Worm (Caenorhabditis elegans) whole organism, L4 larva: ENCODE data around the gene T24A6.7.
A peak's percentile ranks its signal among the peaks of the same experiment; 100 is the strongest.

ENCODE experiments used
- F10B5.3 ChIP-seq: sonication (generic microtip); optimal IDR thresholded peaks from 2 replicates; lab custom pipeline; 2016; ENCODE audit warnings: mild to moderate bottlenecking, missing genetic modification characterization, missing compliant biosample characterization
- R02D3.7 ChIP-seq: fragments of 150-350 bp; sonication (generic microtip); optimal IDR thresholded peaks from 3 replicates; lab custom pipeline; 2014; ENCODE audit warnings: missing biosample characterization, missing genetic modification characterization
- Y75B8A.6 ChIP-seq: fragments of 200-800 bp; sonication (Bioruptor generic); IDR thresholded peaks from 2 replicates; pipeline ENCODE4 v1.3.6; 2022; ENCODE audit warnings: missing genetic modification reagents, missing genetic modification characterization, missing compliant biosample characterization
- ZK546.5 ChIP-seq, 2 experiments: sonication (generic microtip); optimal IDR thresholded peaks; 2 replicates each; lab custom pipeline; 2017; ENCODE audit warnings: missing biosample characterization in 2 of 2, missing genetic modification characterization in 2 of 2
- aha-1 ChIP-seq: fragments of 150-350 bp; peaks from one replicate; lab custom pipeline; 2014; ENCODE audit warnings: missing biosample characterization, missing genetic modification characterization
- ama-1 ChIP-seq: fragments of 150-350 bp; optimal IDR thresholded peaks from 2 replicates; lab custom pipeline; 2014; ENCODE audit warnings: inconsistent platforms, mixed read lengths
- cey-2 ChIP-seq: sonication (generic microtip); optimal IDR thresholded peaks from 3 replicates; lab custom pipeline; 2017; ENCODE audit warnings: missing genetic modification characterization, mild to moderate bottlenecking, missing compliant biosample characterization, antibody characterized with exemption, borderline replicate concordance; ENCODE audit not compliant: insufficient read depth
- daf-8 ChIP-seq: fragments of 200-800 bp; sonication (Bioruptor generic); IDR thresholded peaks from 2 replicates; pipeline ENCODE4 v1.3.6; 2022; ENCODE audit warnings: missing genetic modification characterization, missing compliant biosample characterization
- duxl-1 ChIP-seq: sonication (generic microtip); optimal IDR thresholded peaks from 2 replicates; lab custom pipeline; 2016; ENCODE audit warnings: mild to moderate bottlenecking, missing genetic modification characterization, moderate library complexity, missing compliant biosample characterization; ENCODE audit not compliant: poor library complexity
- egl-27 ChIP-seq: sonication (generic microtip); optimal IDR thresholded peaks from 3 replicates; lab custom pipeline; 2017; ENCODE audit warnings: missing biosample characterization, missing genetic modification reagents, missing genetic modification characterization
- gei-8 ChIP-seq: fragments of 200-800 bp; sonication (Bioruptor generic); optimal IDR thresholded peaks from 2 replicates; lab custom pipeline; 2018; ENCODE audit warnings: mild to moderate bottlenecking, missing genetic modification characterization, missing compliant biosample characterization
- hif-1 ChIP-seq, 2 experiments: sonication (generic microtip); optimal IDR thresholded peaks; 2 replicates each; lab custom pipeline; 2016 to 2017; ENCODE audit warnings: missing compliant biosample characterization in 2 of 2, missing genetic modification characterization in 2 of 2, missing genetic modification reagents in 2 of 2, missing genotype in 2 of 2, mild to moderate bottlenecking in 1 of 2
- hlh-30 ChIP-seq: sonication (generic microtip); optimal IDR thresholded peaks from 2 replicates; lab custom pipeline; 2017; ENCODE audit warnings: antibody characterized with exemption, mild to moderate bottlenecking, missing genetic modification characterization, missing compliant biosample characterization; ENCODE audit not compliant: insufficient read depth
- lin-1 ChIP-seq: fragments of 200-800 bp; sonication (Bioruptor generic); IDR thresholded peaks from 2 replicates; pipeline ENCODE4 v1.3.6; 2022; ENCODE audit warnings: missing genetic modification reagents, missing genetic modification characterization, missing compliant biosample characterization
- lin-13 ChIP-seq: fragments of 150-350 bp; optimal IDR thresholded peaks from 2 replicates; lab custom pipeline; 2014; ENCODE audit warnings: missing biosample characterization, missing genetic modification reagents, missing genetic modification characterization
- lin-39 ChIP-seq: fragments of 150-350 bp; optimal IDR thresholded peaks from 2 replicates; lab custom pipeline; 2014; ENCODE audit warnings: missing biosample characterization, missing genetic modification reagents, missing genetic modification characterization
- madf-9 ChIP-seq: fragments of 200-800 bp; sonication (Bioruptor generic); conservative IDR thresholded peaks from 2 replicates; pipeline ENCODE4 v1.3.6; 2022; ENCODE audit warnings: missing genetic modification reagents, missing genetic modification characterization, missing compliant biosample characterization
- mep-1 ChIP-seq: fragments of 150-350 bp; sonication (generic microtip); optimal IDR thresholded peaks from 3 replicates; lab custom pipeline; 2014; ENCODE audit warnings: missing biosample characterization, missing genetic modification characterization
- nhr-10 ChIP-seq: fragments of 150-350 bp; optimal IDR thresholded peaks from 2 replicates; lab custom pipeline; 2014; ENCODE audit warnings: missing biosample characterization, missing genetic modification characterization
- nhr-102 ChIP-seq: sonication (generic microtip); optimal IDR thresholded peaks from 2 replicates; lab custom pipeline; 2016; ENCODE audit warnings: mild to moderate bottlenecking, missing genetic modification characterization, moderate library complexity, missing compliant biosample characterization
- nhr-11 ChIP-seq: fragments of 150-350 bp; optimal IDR thresholded peaks from 2 replicates; lab custom pipeline; 2014; ENCODE audit warnings: missing biosample characterization, missing genetic modification characterization
- nhr-237 ChIP-seq: sonication (generic microtip); optimal IDR thresholded peaks from 2 replicates; lab custom pipeline; 2017; ENCODE audit warnings: missing biosample characterization, missing genetic modification characterization
- nhr-48 ChIP-seq: sonication (generic microtip); optimal IDR thresholded peaks from 2 replicates; lab custom pipeline; 2016; ENCODE audit warnings: mild to moderate bottlenecking, missing genetic modification characterization, missing compliant biosample characterization
- nhr-6 ChIP-seq: fragments of 150-350 bp; optimal IDR thresholded peaks from 2 replicates; lab custom pipeline; 2014; ENCODE audit warnings: missing biosample characterization, missing genetic modification characterization
- nhr-76 ChIP-seq: fragments of 150-350 bp; optimal IDR thresholded peaks from 2 replicates; lab custom pipeline; 2014; ENCODE audit warnings: missing biosample characterization, missing genetic modification characterization
- pha-4 ChIP-seq, 2 experiments: fragments of 150-350 bp in 1 of 2; fragments of 200-800 bp in 1 of 2; sonication (Bioruptor generic) in 1 of 2; IDR thresholded peaks in 1 of 2; optimal IDR thresholded peaks in 1 of 2; 2 replicates each; pipeline versions ENCODE4 v1.3.6 to Lab custom; 2014 to 2022; ENCODE audit warnings: missing genetic modification characterization in 2 of 2, missing genetic modification reagents in 2 of 2, missing biosample characterization in 1 of 2, missing compliant biosample characterization in 1 of 2
- rbr-2 ChIP-seq: sonication (generic microtip); optimal IDR thresholded peaks from 2 replicates; lab custom pipeline; 2016; ENCODE audit warnings: missing genotype, missing genetic modification characterization, missing compliant biosample characterization
- saeg-2 ChIP-seq: fragments of 200-800 bp; sonication (Bioruptor generic); IDR thresholded peaks from 2 replicates; pipeline ENCODE4 v1.3.6; 2022; ENCODE audit warnings: missing genetic modification reagents, missing genetic modification characterization, missing compliant biosample characterization
- snpc-1.2 ChIP-seq: fragments of 200-800 bp; sonication (Bioruptor generic); IDR thresholded peaks from 2 replicates; pipeline ENCODE4 v1.3.6; 2022; ENCODE audit warnings: missing genetic modification reagents, missing genetic modification characterization, missing compliant biosample characterization
- snpc-4 ChIP-seq: fragments of 150-350 bp; optimal IDR thresholded peaks from 2 replicates; lab custom pipeline; 2014; ENCODE audit warnings: missing biosample characterization, missing genetic modification characterization
- tra-1 ChIP-seq: fragments of 200-800 bp; sonication (Bioruptor generic); IDR thresholded peaks from 2 replicates; pipeline ENCODE4 v1.3.6; 2022; ENCODE audit warnings: missing genetic modification reagents, missing genetic modification characterization, missing compliant biosample characterization
- unc-62 ChIP-seq, 3 experiments: fragments of 150-350 bp in 1 of 3; sonication (generic microtip); optimal IDR thresholded peaks in 2 of 3; peaks in 1 of 3; 1 replicate in 1 of 3; 2 replicates in 2 of 3; lab custom pipeline; 2014 to 2017; ENCODE audit warnings: missing biosample characterization in 3 of 3, missing genetic modification characterization in 3 of 3, missing genetic modification reagents in 3 of 3, missing genotype in 1 of 3
- vab-7 ChIP-seq: fragments of 200-800 bp; sonication (Bioruptor generic); IDR thresholded peaks from 2 replicates; pipeline ENCODE4 v1.3.6; 2022; ENCODE audit warnings: missing genetic modification reagents, missing genetic modification characterization, missing compliant biosample characterization
- zip-11 ChIP-seq: fragments of 200-800 bp; sonication (Bioruptor generic); IDR thresholded peaks from 2 replicates; pipeline ENCODE4 v1.3.6; 2022; ENCODE audit warnings: missing genetic modification characterization, missing compliant biosample characterization
- ztf-7 ChIP-seq: fragments of 150-350 bp; optimal IDR thresholded peaks from 2 replicates; lab custom pipeline; 2014; ENCODE audit warnings: missing biosample characterization, missing genetic modification characterization

The T24A6.7 gene

ce11 chrV:3530403-3530802 lies 5.3 kb downstream of the T24A6.7 start, which contains the start of gene srbc-66:
srbc-66 (plus strand) TSS chrV:3530703.
- TF ChIP-seq hif-1 (tag; optimal IDR thresholded peaks at IDR 0.05; lab: Kevin White, UChicago) (no peak), pha-4 (GFP tag; IDR thresholded peaks at IDR 0.05; lab: Robert Waterston, UW) (no peak), pha-4 (tag; optimal IDR thresholded peaks at IDR 0.05; lab: Kevin White, UChicago) (no peak), nhr-48 (tag; lab: Kevin White, UChicago) (no peak), snpc-1.2 (no peak)

- TF ChIP-seq snpc-4 (tag; lab: Kevin White, UChicago) (no peak), nhr-48 (tag; lab: Kevin White, UChicago) (no peak), nhr-102 (no peak), nhr-6 (tag; lab: Kevin White, UChicago) (no peak), daf-8 (no peak), aha-1 (tag; lab: Kevin White, UChicago) (no peak), rbr-2 (tag; lab: Kevin White, UChicago) (no peak), ztf-7 (tag; lab: Kevin White, UChicago) (no peak), lin-39 (no peak), saeg-2 (no peak), zip-11 (GFP tag; lab: Robert Waterston, UW) (no peak), Y75B8A.6 (GFP tag; lab: Robert Waterston, UW) (no peak), hif-1 (tag; optimal IDR thresholded peaks at IDR 0.05; lab: Kevin White, UChicago) (no peak), lin-1 (GFP tag; lab: Robert Waterston, UW) (no peak)
Observed at ce11 chrV:3535260-3535659, 10.2 kb downstream of the T24A6.7 start, which contains the start of gene nhr-221. nhr-221 (minus strand) TSS chrV:3535360.

ce11 chrV:3538307-3538706 lies 13.2 kb downstream of the T24A6.7 start, which contains the start of gene nhr-93:
nhr-93 (minus strand) TSS chrV:3538407.
- TF ChIP-seq mep-1 (no peak), unc-62 (GFP tag; optimal IDR thresholded peaks at IDR 0.05 in 1 of 2; lab: Kevin White, UChicago) (no peak), unc-62 (tag; optimal IDR thresholded peaks at IDR 0.05; lab: Kevin White, UChicago) (no peak), madf-9 (GFP tag; lab: Robert Waterston, UW) (no peak), ZK546.5 (tag; optimal IDR thresholded peaks at IDR 0.05; lab: Kevin White, UChicago) (no peak), tra-1 (GFP tag; lab: Robert Waterston, UW) (no peak), F10B5.3 (tag; lab: Kevin White, UChicago) (no peak), snpc-4 (tag; lab: Kevin White, UChicago) (no peak), gei-8 (GFP tag; lab: Kevin White, UChicago) (no peak), egl-27 (no peak), ama-1 (lab: Kevin White, UChicago) (no peak), hlh-30 (tag; lab: Kevin White, UChicago) (no peak), nhr-11 (tag; lab: Kevin White, UChicago) (no peak)

ce11 chrV:3541117-3541516 lies 16.0 kb downstream of the T24A6.7 start, which contains the start of gene srbc-67:
srbc-67 (minus strand) TSS chrV:3541217.
- TF ChIP-seq aha-1 (tag; lab: Kevin White, UChicago) (peak; percentile 29), madf-9 (GFP tag; lab: Robert Waterston, UW) (no peak), nhr-10 (tag; lab: Kevin White, UChicago) (no peak), nhr-237 (tag; lab: Kevin White, UChicago) (no peak), vab-7 (GFP tag; lab: Robert Waterston, UW) (no peak), R02D3.7 (tag; lab: Kevin White, UChicago) (no peak), gei-8 (GFP tag; lab: Kevin White, UChicago) (no peak), cey-2 (no peak)

- TF ChIP-seq lin-13 (no peak), duxl-1 (tag; lab: Kevin White, UChicago) (no peak), nhr-76 (no peak), R02D3.7 (tag; lab: Kevin White, UChicago) (no peak)
Observed at ce11 chrV:3543344-3543743, 18.3 kb downstream of the T24A6.7 start, which contains the start of gene nhr-222. nhr-222 (minus strand) TSS chrV:3543444.
